Fruit fly (Drosophila melanogaster): ENCODE measurements around the gene Pfdn6.

The Pfdn6 gene

dm6 chr3L:19929051-19929718 is 5.7 kb downstream of the Pfdn6 start (continued):
- TF ChIP-seq pho (GFP tag; optimal IDR thresholded peaks at IDR 0.05) (no peak), Atf6 (GFP tag; IDR thresholded peaks at IDR 0.05) (0 out of 2 replicates have a peak, but pooled peaks have one; percentile 15), cas (GFP tag; IDR thresholded peaks at IDR 0.05) (no peak), Bdp1 (GFP tag; optimal IDR thresholded peaks at IDR 0.05) (no peak), CG10543 (GFP tag; optimal IDR thresholded peaks at IDR 0.05) (no peak), ken (GFP tag; IDR thresholded peaks at IDR 0.05) (no peak), CG18011 (GFP tag; optimal IDR thresholded peaks at IDR 0.05) (no peak), Adf1 (GFP tag; IDR thresholded peaks at IDR 0.05) (no peak), CG4360 (GFP tag; IDR thresholded peaks at IDR 0.05) (peak; percentile 21; the same call in 1 of the 2 replicates), CG6854 (GFP tag; optimal IDR thresholded peaks at IDR 0.05) (no peak), zfh2 (GFP tag; optimal IDR thresholded peaks at IDR 0.05) (peak; percentile 17), CG14667 (GFP tag; IDR thresholded peaks at IDR 0.05) (no peak), CG7357 (GFP tag; IDR thresholded peaks at IDR 0.05) (no peak), Oaz (GFP tag; IDR thresholded peaks at IDR 0.05) (no peak), CG11456 (GFP tag; IDR thresholded peaks at IDR 0.05) (no peak), fd3F (GFP tag; optimal IDR thresholded peaks at IDR 0.05) (no peak), prd (optimal IDR thresholded peaks at IDR 0.05) (no peak), prd (GFP tag; IDR thresholded peaks at IDR 0.05) (no peak), cato (GFP tag; optimal IDR thresholded peaks at IDR 0.05; ENCODE audit: borderline replicate concordance) (no peak), CG10209 (GFP tag; optimal IDR thresholded peaks at IDR 0.05) (peak; percentile 40), seq (GFP tag; IDR thresholded peaks at IDR 0.05) (0 out of 2 replicates have a peak, but pooled peaks have one; percentile 7), B-H1 (GFP tag; IDR thresholded peaks at IDR 0.05) (no peak), B-H2 (GFP tag; optimal IDR thresholded peaks at IDR 0.05) (no peak), chn (GFP tag; optimal IDR thresholded peaks at IDR 0.05) (no peak), CG1792 (GFP tag; optimal IDR thresholded peaks at IDR 0.05) (no peak), CG11085 (GFP tag; IDR thresholded peaks at IDR 0.05) (no peak), mam (GFP tag; optimal IDR thresholded peaks at IDR 0.05) (no peak), sqz (GFP tag; optimal IDR thresholded peaks at IDR 0.05) (peak; percentile 92), Scr (GFP tag; IDR thresholded peaks at IDR 0.05; ENCODE audit: partially characterized antibody) (no peak), Mrtf (GFP tag; IDR thresholded peaks at IDR 0.05) (no peak), ap (GFP tag; IDR thresholded peaks at IDR 0.05) (no peak), CG2120 (GFP tag; optimal IDR thresholded peaks at IDR 0.05) (peak; percentile 60), dati (GFP tag; IDR thresholded peaks at IDR 0.05) (no peak), CG10274 (GFP tag; optimal IDR thresholded peaks at IDR 0.05) (no peak), jing (GFP tag; optimal IDR thresholded peaks at IDR 0.05) (no peak), tap (tag; optimal IDR thresholded peaks at IDR 0.05) (no peak), CG16863 (GFP tag; optimal IDR thresholded peaks at IDR 0.05) (no peak), br (optimal IDR thresholded peaks at IDR 0.05) (no peak), gsb (GFP tag; IDR thresholded peaks at IDR 0.05) (no peak), Nf-YB (GFP tag; optimal IDR thresholded peaks at IDR 0.05) (no peak), dpn (GFP tag; optimal IDR thresholded peaks at IDR 0.05) (no peak), shn (GFP tag; optimal IDR thresholded peaks at IDR 0.05) (no peak), CG12942 (GFP tag; optimal IDR thresholded peaks at IDR 0.05) (no peak), CG15696 (tag; optimal IDR thresholded peaks at IDR 0.05) (no peak), sr (GFP tag; IDR thresholded peaks at IDR 0.05) (no peak), psq (GFP tag; optimal IDR thresholded peaks at IDR 0.05) (no peak), Rx (GFP tag; IDR thresholded peaks at IDR 0.05) (no peak), CG15269 (tag; optimal IDR thresholded peaks at IDR 0.05) (peak; percentile 44), sens (GFP tag) (peak; percentile 84), ind (GFP tag; optimal IDR thresholded peaks at IDR 0.05) (no peak), Opbp (GFP tag; IDR thresholded peaks at IDR 0.05; ENCODE audit: partially characterized antibody) (no peak), schlank (tag; optimal IDR thresholded peaks at IDR 0.05) (no peak)

All from whole organism, embryonic.